Fruit fly (Drosophila melanogaster) whole organism, wandering third instar larva: ENCODE results near the gene myd.

Source experiments
- Hr83 ChIP-seq: fragments of 200-300 bp; sonication (Bioruptor generic); optimal IDR thresholded peaks from 2 replicates; lab custom pipeline; 2016; ENCODE audit warnings: missing biosample characterization, mild to moderate bottlenecking, missing genetic modification characterization, moderate library complexity; ENCODE audit not compliant: poor library complexity, severe bottlenecking
- dsf ChIP-seq: sonication (Bioruptor generic); optimal IDR thresholded peaks from 2 replicates; lab custom pipeline; 2016; ENCODE audit warnings: missing biosample characterization, missing genetic modification characterization, borderline replicate concordance
- lola ChIP-seq: fragments of >200 bp; optimal IDR thresholded peaks from 2 replicates; lab custom pipeline; 2017; ENCODE audit warnings: missing biosample characterization, missing genetic modification characterization
- sage ChIP-seq: fragments of 200-800 bp; sonication (Bioruptor generic); optimal IDR thresholded peaks from 2 replicates; lab custom pipeline; 2016; ENCODE audit warnings: missing biosample characterization, mild to moderate bottlenecking, missing genetic modification characterization
- woc ChIP-seq: sonication (Bioruptor generic); optimal IDR thresholded peaks from 2 replicates; lab custom pipeline; 2016; ENCODE audit warnings: missing biosample characterization, mild to moderate bottlenecking, missing genetic modification characterization

dm6 chr3R:19190020-19190419, 9.6 kb downstream of the myd start:
- TF ChIP-seq lola (GFP tag; lab: Kevin White, UChicago): no peak
- TF ChIP-seq dsf: no peak
- TF ChIP-seq woc: no peak
- TF ChIP-seq Hr83: no peak
- no peak for TF ChIP-seq sage (GFP tag; lab: Kevin White, UChicago)
